Fruit fly (Drosophila melanogaster): ENCODE measurements around the gene CG34124.

CG34124 gene

dm6 chr2L:5009306-5010030 is 51.3 kb downstream of the CG34124 start, which contains the start of gene Rtnl1 (continued):
- TF ChIP-seq CG6654 (GFP tag; optimal IDR thresholded peaks at IDR 0.05) (peak; percentile 10), CG18599 (GFP tag; optimal IDR thresholded peaks at IDR 0.05) (peak; percentile 30), sr (GFP tag; IDR thresholded peaks at IDR 0.05) (no peak), CG17361 (GFP tag; IDR thresholded peaks at IDR 0.05) (peak; percentile 50; the same call in 1 of the 3 replicates), Hsf (GFP tag; optimal IDR thresholded peaks at IDR 0.05) (peak; percentile 31), bigmax (GFP tag; optimal IDR thresholded peaks at IDR 0.05) (no peak), tin (GFP tag; optimal IDR thresholded peaks at IDR 0.05) (no peak), ERR (GFP tag; optimal IDR thresholded peaks at IDR 0.05) (peak; percentile 44), CHES-1-like (GFP tag; optimal IDR thresholded peaks at IDR 0.05) (peak; percentile 78), CG14014 (GFP tag; IDR thresholded peaks at IDR 0.05) (no peak), pita (GFP tag; optimal IDR thresholded peaks at IDR 0.05) (peak; percentile 93), Mad (GFP tag; optimal IDR thresholded peaks at IDR 0.05) (peak; percentile 35), CG3847 (GFP tag; IDR thresholded peaks at IDR 0.05) (peak; percentile 55; the same call in 1 of the 2 replicates), az2 (GFP tag; optimal IDR thresholded peaks at IDR 0.05) (peak; percentile 3), CG2712 (tag; optimal IDR thresholded peaks at IDR 0.05) (peak; percentile 60), Asciz (GFP tag; optimal IDR thresholded peaks at IDR 0.05) (peak; percentile 88), gcm2 (GFP tag; optimal IDR thresholded peaks at IDR 0.05) (peak; percentile 37), CG15269 (tag; optimal IDR thresholded peaks at IDR 0.05) (no peak), z (GFP tag; IDR thresholded peaks at IDR 0.05) (no peak), Xbp1 (GFP tag; optimal IDR thresholded peaks at IDR 0.05) (peak; percentile 52), Xrp1 (GFP tag; IDR thresholded peaks at IDR 0.05) (no peak), aop (GFP tag; IDR thresholded peaks at IDR 0.05) (no peak), Dref (GFP tag; IDR thresholded peaks at IDR 0.05) (peak; percentile 69), Meics (GFP tag; optimal IDR thresholded peaks at IDR 0.05) (no peak), jigr1 (GFP tag; IDR thresholded peaks at IDR 0.05) (no peak), BEAF-32 (GFP tag; optimal IDR thresholded peaks at IDR 0.05) (peak; percentile 98), Hand (GFP tag; optimal IDR thresholded peaks at IDR 0.05) (no peak), CG11247 (GFP tag; IDR thresholded peaks at IDR 0.05) (no peak), unc-4 (GFP tag; IDR thresholded peaks at IDR 0.05; ENCODE audit: partially characterized antibody) (peak; percentile 94), Antp (GFP tag; optimal IDR thresholded peaks at IDR 0.05) (peak; percentile 35), Doc3 (GFP tag; IDR thresholded peaks at IDR 0.05; ENCODE audit: partially characterized antibody) (peak; percentile 80), CG42726 (GFP tag; IDR thresholded peaks at IDR 0.05; ENCODE audit: partially characterized antibody) (peak; percentile 95), vvl (GFP tag; IDR thresholded peaks at IDR 0.05) (peak; percentile 54; the same call in 1 of the 2 replicates), gsb (GFP tag; IDR thresholded peaks at IDR 0.05) (no peak), CG8359 (GFP tag; optimal IDR thresholded peaks at IDR 0.05; ENCODE audit: borderline replicate concordance) (no peak), Poxn (GFP tag; IDR thresholded peaks at IDR 0.05) (no peak), CG7839 (tag; optimal IDR thresholded peaks at IDR 0.05) (no peak), pho (GFP tag; optimal IDR thresholded peaks at IDR 0.05) (peak; percentile 49), CG16813 (GFP tag; IDR thresholded peaks at IDR 0.05; ENCODE audit: partially characterized antibody) (peak; percentile 93), corto (GFP tag; optimal IDR thresholded peaks at IDR 0.05) (no peak), br (optimal IDR thresholded peaks at IDR 0.05) (no peak), pum (GFP tag; optimal IDR thresholded peaks at IDR 0.05) (peak; percentile 19), CG6791 (GFP tag; IDR thresholded peaks at IDR 0.05; ENCODE audit: partially characterized antibody) (peak; percentile 93), ase (GFP tag; IDR thresholded peaks at IDR 0.05) (no peak), zfh1 (GFP tag; IDR thresholded peaks at IDR 0.05) (no peak), p53 (GFP tag; optimal IDR thresholded peaks at IDR 0.05) (peak; percentile 71), gro (GFP tag; optimal IDR thresholded peaks at IDR 0.05) (peak; percentile 84), al (GFP tag; IDR thresholded peaks at IDR 0.05) (peak; percentile 37; the same call in 1 of the 2 replicates), Hr78 (GFP tag; optimal IDR thresholded peaks at IDR 0.05) (no peak), hb (GFP tag; IDR thresholded peaks at IDR 0.05; ENCODE audit: partially characterized antibody) (peak; percentile 79)

Measured in whole organism, embryonic.